Fruit fly (Drosophila melanogaster): ENCODE measurements around the gene CG34301.

CG34301 gene

DNA sequence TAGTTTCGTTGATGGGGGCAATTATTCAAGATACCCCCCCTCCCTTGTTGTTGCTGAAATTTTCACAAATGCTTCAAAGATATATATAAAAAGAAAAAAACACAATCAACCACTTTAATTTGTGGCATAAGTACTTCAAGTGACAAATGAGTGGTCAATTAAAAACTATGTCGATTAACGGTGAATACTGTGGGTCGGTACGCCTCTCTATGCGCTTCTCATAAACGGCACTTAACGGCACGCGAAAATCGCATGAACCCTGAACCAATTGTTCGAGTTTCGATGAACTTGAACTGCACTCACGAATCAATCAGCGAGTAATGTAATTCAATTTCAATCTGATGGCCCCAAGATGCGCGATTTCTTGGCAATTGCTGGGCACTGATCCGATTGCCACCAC lies 33.1 kb upstream of the CG34301 start:
- no peak for TF ChIP-seq Ets98B (GFP tag; IDR thresholded peaks at IDR 0.05)
- TF ChIP-seq CG17806 (tag; optimal IDR thresholded peaks at IDR 0.05): no peak
- no peak for TF ChIP-seq Snoo (tag; optimal IDR thresholded peaks at IDR 0.05)
- no peak for TF ChIP-seq Pif1A (GFP tag; optimal IDR thresholded peaks at IDR 0.05)
- TF ChIP-seq CG9948 (tag; optimal IDR thresholded peaks at IDR 0.05): no peak
- no peak for TF ChIP-seq CG8159 (tag; optimal IDR thresholded peaks at IDR 0.05)
- no peak for TF ChIP-seq fd96Ca (GFP tag; IDR thresholded peaks at IDR 0.05)
- no peak for TF ChIP-seq rn (GFP tag; IDR thresholded peaks at IDR 0.05)
- no peak for TF ChIP-seq CG15710 (tag; optimal IDR thresholded peaks at IDR 0.05)
- no peak for TF ChIP-seq Pif1B (GFP tag; optimal IDR thresholded peaks at IDR 0.05)
- TF ChIP-seq gl (tag; optimal IDR thresholded peaks at IDR 0.05): no peak

DNA sequence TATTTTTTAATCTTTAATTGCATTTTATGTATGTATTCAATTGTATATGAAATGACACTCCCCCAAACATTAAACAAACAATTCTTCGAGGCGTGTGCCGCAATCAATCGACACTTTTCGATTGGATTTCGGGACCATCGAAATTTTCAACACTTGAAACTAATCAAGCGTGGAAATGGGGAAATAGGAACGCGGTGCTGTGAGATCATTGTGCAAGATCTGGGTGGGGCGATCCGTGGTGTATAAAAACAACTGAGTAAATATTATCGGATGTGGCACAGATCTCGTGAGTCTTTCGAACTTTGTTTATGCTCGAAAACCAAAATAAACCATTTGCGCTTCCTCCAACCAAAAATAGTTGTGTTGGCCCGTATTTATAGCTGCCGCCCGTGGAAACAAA lies 32.0 kb upstream of the CG34301 start:
- TF ChIP-seq fd96Ca (GFP tag; IDR thresholded peaks at IDR 0.05): no peak
- no peak for TF ChIP-seq rn (GFP tag; IDR thresholded peaks at IDR 0.05)
- TF ChIP-seq Pif1A (GFP tag; optimal IDR thresholded peaks at IDR 0.05): no peak

DNA sequence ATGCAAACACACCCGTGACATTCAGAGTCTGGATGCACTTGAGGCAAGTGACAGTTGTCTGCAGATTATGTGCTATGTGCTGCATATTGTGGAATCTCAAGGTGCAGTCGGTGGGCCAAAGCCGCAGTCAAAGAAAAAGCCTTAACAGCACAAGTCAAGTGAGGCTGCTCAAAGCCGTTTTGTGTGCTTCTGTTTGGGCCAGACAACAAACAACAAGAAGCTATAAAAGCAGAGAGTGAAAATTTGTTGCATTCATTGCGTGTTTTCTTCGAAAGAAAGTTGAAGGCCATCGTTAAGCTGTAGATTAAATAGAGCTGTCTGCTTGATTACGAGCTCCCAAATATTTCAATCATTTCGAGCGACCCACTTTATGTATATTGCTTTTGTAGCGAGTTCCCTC lies 31.3 kb upstream of the CG34301 start:
- TF ChIP-seq CG12605 (GFP tag; IDR thresholded peaks at IDR 0.05): no peak
- no peak for TF ChIP-seq rn (GFP tag; IDR thresholded peaks at IDR 0.05)
- no peak for TF ChIP-seq CG13204 (GFP tag; optimal IDR thresholded peaks at IDR 0.05)
- no peak for TF ChIP-seq CG17806 (tag; optimal IDR thresholded peaks at IDR 0.05)
- TF ChIP-seq Pif1B (GFP tag; optimal IDR thresholded peaks at IDR 0.05): no peak

DNA sequence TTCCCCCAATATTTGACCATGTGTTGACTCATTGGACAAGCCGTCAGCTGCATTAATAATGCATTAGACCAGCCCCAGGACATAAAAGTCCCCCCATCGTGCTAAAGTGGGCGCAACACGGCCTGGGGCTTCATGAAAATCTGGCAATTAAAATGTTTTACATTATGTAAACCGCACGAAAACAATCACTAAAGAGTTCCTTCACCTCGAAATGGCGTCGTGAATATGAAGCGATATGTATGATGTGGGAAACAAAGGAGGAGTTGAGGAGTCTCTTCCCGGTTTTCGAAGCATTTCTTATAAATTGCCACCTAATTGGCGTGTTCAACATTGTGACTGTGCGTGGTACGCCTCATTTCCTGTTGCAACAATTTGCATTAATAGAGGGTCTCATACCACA lies 30.6 kb upstream of the CG34301 start:
- no peak for TF ChIP-seq D1 (tag; optimal IDR thresholded peaks at IDR 0.05)
- TF ChIP-seq CG8159 (tag; optimal IDR thresholded peaks at IDR 0.05): no peak
- TF ChIP-seq EcR (GFP tag; optimal IDR thresholded peaks at IDR 0.05): peak; percentile 65
- TF ChIP-seq Pif1A (GFP tag; optimal IDR thresholded peaks at IDR 0.05): no peak

DNA sequence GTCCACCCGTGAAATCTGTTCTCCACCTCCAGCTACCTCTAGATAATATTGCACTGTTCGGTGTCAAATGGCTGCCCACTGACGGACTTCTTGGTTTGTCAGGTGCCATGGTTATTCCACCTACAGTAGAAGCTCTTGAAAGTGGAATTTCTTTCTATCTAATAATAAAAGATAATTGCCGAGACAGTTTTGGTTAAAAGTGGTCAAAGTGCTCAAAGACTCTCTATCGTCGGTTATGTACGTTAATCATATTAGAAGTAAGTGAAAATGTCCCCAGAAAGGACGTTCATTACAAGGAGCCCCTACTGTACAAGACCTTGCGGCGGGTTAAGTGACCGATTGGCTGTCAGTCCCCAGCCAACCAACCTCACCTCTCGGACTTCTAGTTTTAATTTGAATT lies 29.0 kb upstream of the CG34301 start:
- TF ChIP-seq CG12605 (GFP tag; IDR thresholded peaks at IDR 0.05): 0 out of 2 replicates have a peak, but pooled peaks have one; percentile 19
- peak; percentile 74 for TF ChIP-seq fd96Ca (GFP tag; IDR thresholded peaks at IDR 0.05)
- peak; percentile 35; the same call in 1 of the 2 replicates for TF ChIP-seq Ets98B (GFP tag; IDR thresholded peaks at IDR 0.05)
- peak; percentile 61 for TF ChIP-seq Pif1B (GFP tag; optimal IDR thresholded peaks at IDR 0.05)
- TF ChIP-seq CG9948 (tag; optimal IDR thresholded peaks at IDR 0.05): peak; percentile 34
- TF ChIP-seq D1 (tag; optimal IDR thresholded peaks at IDR 0.05): no peak
- TF ChIP-seq CG13204 (GFP tag; optimal IDR thresholded peaks at IDR 0.05): no peak
- peak; percentile 21 for TF ChIP-seq CG15710 (tag; optimal IDR thresholded peaks at IDR 0.05)
- peak; percentile 75 for TF ChIP-seq Pif1A (GFP tag; optimal IDR thresholded peaks at IDR 0.05)
- TF ChIP-seq CG4496 (GFP tag; IDR thresholded peaks at IDR 0.05): peak; percentile 24; the same call in 1 of the 3 replicates
- TF ChIP-seq gl (tag; optimal IDR thresholded peaks at IDR 0.05): no peak
- peak; percentile 48 for TF ChIP-seq CG17806 (tag; optimal IDR thresholded peaks at IDR 0.05)
- peak; percentile 46 for TF ChIP-seq Snoo (tag; optimal IDR thresholded peaks at IDR 0.05)
- TF ChIP-seq CG34367 (tag; optimal IDR thresholded peaks at IDR 0.05): no peak
- peak; percentile 44 for TF ChIP-seq CG14655 (GFP tag; optimal IDR thresholded peaks at IDR 0.05)
- TF ChIP-seq CG8301 (tag; optimal IDR thresholded peaks at IDR 0.05): peak; percentile 30
- TF ChIP-seq CG8159 (tag; optimal IDR thresholded peaks at IDR 0.05): peak; percentile 10
- no peak for TF ChIP-seq rn (GFP tag; IDR thresholded peaks at IDR 0.05)
- no peak for TF ChIP-seq CG10348 (GFP tag; IDR thresholded peaks at IDR 0.05)
- no peak for TF ChIP-seq EcR (GFP tag; optimal IDR thresholded peaks at IDR 0.05)
- no peak; the same call in 1 of the 2 replicates for TF ChIP-seq CG32121 (GFP tag; IDR thresholded peaks at IDR 0.05)

DNA sequence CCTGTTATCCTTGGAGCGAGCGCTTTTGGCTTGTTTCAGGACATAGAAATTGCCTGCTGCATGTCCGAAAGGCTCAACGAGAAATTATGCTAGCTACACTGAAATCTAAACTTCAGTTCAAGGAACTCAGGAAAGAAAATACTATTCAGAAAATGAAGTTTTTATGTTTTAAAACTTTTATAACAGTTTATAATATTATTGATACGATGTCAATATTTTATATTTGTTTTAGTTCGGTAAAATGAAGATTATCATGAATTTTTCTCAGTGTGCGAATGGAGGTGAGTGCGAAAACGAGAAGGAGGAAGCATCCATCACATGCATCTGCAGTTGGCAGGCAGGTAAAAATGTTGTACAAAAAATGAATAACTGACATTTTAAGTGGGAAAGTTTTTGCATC lies 26.9 kb upstream of the CG34301 start:
- TF ChIP-seq CG4496 (GFP tag; IDR thresholded peaks at IDR 0.05) (peak; percentile 87), CG15710 (tag; optimal IDR thresholded peaks at IDR 0.05) (peak; percentile 77), CG34367 (tag; optimal IDR thresholded peaks at IDR 0.05) (peak; percentile 68), Pif1A (GFP tag; optimal IDR thresholded peaks at IDR 0.05) (peak; percentile 95), Ets98B (GFP tag; IDR thresholded peaks at IDR 0.05) (peak; percentile 73), CG9948 (tag; optimal IDR thresholded peaks at IDR 0.05) (peak; percentile 78), CG14655 (GFP tag; optimal IDR thresholded peaks at IDR 0.05) (peak; percentile 72), CG8301 (tag; optimal IDR thresholded peaks at IDR 0.05) (peak; percentile 76), CG32121 (GFP tag; IDR thresholded peaks at IDR 0.05) (peak; percentile 84), rn (GFP tag; IDR thresholded peaks at IDR 0.05) (0 out of 2 replicates have a peak, but pooled peaks have one; percentile 28), fd96Ca (GFP tag; IDR thresholded peaks at IDR 0.05) (peak; percentile 52), D1 (tag; optimal IDR thresholded peaks at IDR 0.05) (peak; percentile 56), CG17806 (tag; optimal IDR thresholded peaks at IDR 0.05) (peak; percentile 79), EcR (GFP tag; optimal IDR thresholded peaks at IDR 0.05) (no peak), CG10348 (GFP tag; IDR thresholded peaks at IDR 0.05) (no peak), Snoo (tag; optimal IDR thresholded peaks at IDR 0.05) (peak; percentile 80), CG8159 (tag; optimal IDR thresholded peaks at IDR 0.05) (peak; percentile 86), Pif1B (GFP tag; optimal IDR thresholded peaks at IDR 0.05) (peak; percentile 92), CG13204 (GFP tag; optimal IDR thresholded peaks at IDR 0.05) (peak; percentile 6), CG12605 (GFP tag; IDR thresholded peaks at IDR 0.05) (peak; percentile 84), gl (tag; optimal IDR thresholded peaks at IDR 0.05) (peak; percentile 42)

Measured in whole organism, pupa.